Fruit fly (Drosophila melanogaster): Measurements from ENCODE around the gene fan.

DNA sequence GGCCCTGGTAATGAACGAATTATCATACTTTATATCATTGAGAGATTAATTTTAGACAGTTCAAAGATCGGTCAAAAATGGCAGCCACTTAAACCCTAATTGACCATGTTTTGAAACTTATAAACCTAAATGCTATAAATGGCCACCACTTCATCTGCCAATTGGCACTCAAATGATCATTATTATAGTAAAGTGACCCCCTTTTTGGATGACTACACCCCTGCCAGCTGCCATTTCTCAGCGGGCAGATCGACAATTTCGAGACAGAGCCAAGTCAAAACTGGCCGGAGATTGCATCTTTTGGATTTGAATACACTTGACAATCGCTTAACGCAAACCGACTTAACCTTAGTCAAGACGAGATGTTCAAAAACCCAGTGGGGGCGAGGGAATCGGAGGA is 47.3 kb downstream of the fan start:
- no peak for TF ChIP-seq CTCF (optimal IDR thresholded peaks at IDR 0.05)
- TF ChIP-seq CG8478 (optimal IDR thresholded peaks at IDR 0.05): no peak
